Worm (Caenorhabditis elegans) whole organism, L4/young adult: Measurements from ENCODE around the gene C44B7.7.

Source experiments
- W03F9.2 ChIP-seq: fragments of 150-350 bp; optimal IDR thresholded peaks from 2 replicates; lab custom pipeline; 2014; ENCODE audit warnings: missing biosample characterization, missing genetic modification characterization
- him-1 ChIP-seq: sonication (generic microtip); optimal IDR thresholded peaks from 2 replicates; lab custom pipeline; 2016; ENCODE audit warnings: missing genotype, missing genetic modification reagents, missing genetic modification characterization, missing compliant biosample characterization

DNA sequence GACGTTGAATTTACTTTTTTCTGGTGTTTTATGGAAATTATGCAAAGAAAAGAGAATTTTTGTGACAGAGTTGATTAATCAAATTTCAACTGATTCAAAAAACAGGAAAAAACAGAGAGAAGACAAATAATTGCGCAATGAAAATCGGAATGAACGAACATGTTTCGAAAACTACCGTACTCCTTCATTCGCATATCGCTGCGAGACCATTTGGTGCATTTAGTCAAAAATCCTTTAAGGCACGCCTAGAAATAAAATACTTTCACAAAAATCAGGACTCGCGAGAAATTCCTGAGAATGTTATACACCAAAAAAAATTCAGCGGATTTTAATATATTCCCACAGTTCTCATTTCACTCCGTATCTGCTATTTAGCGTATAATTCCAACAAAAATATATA is 19.9 kb downstream of the C44B7.7 start:
- TF ChIP-seq him-1 (tag; lab: Kevin White, UChicago) (no peak), W03F9.2 (tag; lab: Kevin White, UChicago) (no peak)
